Worm (Caenorhabditis elegans): ENCODE measurements around the gene valv-1.

valv-1 gene

ce11 chrIV:7487554-7488456, 42.7 kb upstream of the valv-1 start, which contains the start of the genes his-60 and his-59 (continued):
- TF ChIP-seq nhr-25 (tag; optimal IDR thresholded peaks at IDR 0.05) (peak; percentile 90), ceh-16 (tag; optimal IDR thresholded peaks at IDR 0.05) (no peak)

- TF ChIP-seq ama-1 (optimal IDR thresholded peaks at IDR 0.05) (no peak), nhr-237 (tag; optimal IDR thresholded peaks at IDR 0.05) (no peak), ceh-9 (tag; optimal IDR thresholded peaks at IDR 0.05) (no peak), tbx-2 (tag; optimal IDR thresholded peaks at IDR 0.05) (no peak), jun-1 (tag; optimal IDR thresholded peaks at IDR 0.05) (peak; percentile 43), mdl-1 (tag; optimal IDR thresholded peaks at IDR 0.05) (no peak), lsy-12 (tag; optimal IDR thresholded peaks at IDR 0.05) (peak; percentile 63), daf-12 (tag; optimal IDR thresholded peaks at IDR 0.05) (no peak), nhr-76 (tag; optimal IDR thresholded peaks at IDR 0.05) (no peak), nhr-23 (tag; optimal IDR thresholded peaks at IDR 0.05) (no peak), aly-2 (tag; optimal IDR thresholded peaks at IDR 0.05) (no peak), skn-1 (tag; optimal IDR thresholded peaks at IDR 0.05) (no peak), fkh-10 (GFP tag; optimal IDR thresholded peaks at IDR 0.05) (no peak), unc-62 (GFP tag; optimal IDR thresholded peaks at IDR 0.05) (no peak), mml-1 (tag; optimal IDR thresholded peaks at IDR 0.05) (no peak), snpc-4 (tag; optimal IDR thresholded peaks at IDR 0.05) (peak; percentile 82), ceh-16 (tag; optimal IDR thresholded peaks at IDR 0.05) (no peak), sea-2 (GFP tag; optimal IDR thresholded peaks at IDR 0.05) (no peak), lin-39 (tag; optimal IDR thresholded peaks at IDR 0.05) (no peak), nhr-11 (tag; optimal IDR thresholded peaks at IDR 0.05) (no peak), ceh-82 (tag; optimal IDR thresholded peaks at IDR 0.05) (no peak), egl-5 (tag; optimal IDR thresholded peaks at IDR 0.05) (no peak), elt-3 (tag; optimal IDR thresholded peaks at IDR 0.05) (no peak), nhr-43 (tag; optimal IDR thresholded peaks at IDR 0.05; ENCODE audit: poor library complexity, severe bottlenecking) (peak; percentile 18), nhr-25 (tag; optimal IDR thresholded peaks at IDR 0.05) (peak; percentile 85), fos-1 (tag; optimal IDR thresholded peaks at IDR 0.05) (no peak), nhr-67 (tag; optimal IDR thresholded peaks at IDR 0.05) (no peak), elt-2 (tag; optimal IDR thresholded peaks at IDR 0.05) (peak; percentile 83), lin-15B (tag; optimal IDR thresholded peaks at IDR 0.05) (peak; percentile 13), nhr-77 (tag; optimal IDR thresholded peaks at IDR 0.05) (no peak), R02D3.7 (tag; optimal IDR thresholded peaks at IDR 0.05) (no peak), ceh-28 (tag; optimal IDR thresholded peaks at IDR 0.05) (no peak), ZK546.5 (tag; optimal IDR thresholded peaks at IDR 0.05) (no peak), nfya-1 (tag; optimal IDR thresholded peaks at IDR 0.05; ENCODE audit: insufficient read depth) (peak; percentile 49), nhr-12 (tag; optimal IDR thresholded peaks at IDR 0.05) (no peak), pha-4 (tag; optimal IDR thresholded peaks at IDR 0.05) (peak; percentile 73), fkh-2 (tag; optimal IDR thresholded peaks at IDR 0.05) (no peak), ztf-11 (tag; optimal IDR thresholded peaks at IDR 0.05) (no peak), ztf-4 (tag; optimal IDR thresholded peaks at IDR 0.05) (no peak), eor-1 (tag; optimal IDR thresholded peaks at IDR 0.05) (no peak), hmg-11 (tag; optimal IDR thresholded peaks at IDR 0.05) (no peak), zag-1 (tag; optimal IDR thresholded peaks at IDR 0.05) (no peak), egl-27 (tag; optimal IDR thresholded peaks at IDR 0.05) (no peak), pqm-1 (tag; optimal IDR thresholded peaks at IDR 0.05) (peak; percentile 52), nhr-28 (tag; optimal IDR thresholded peaks at IDR 0.05) (no peak), elt-1 (tag; optimal IDR thresholded peaks at IDR 0.05) (peak; percentile 42), unc-39 (tag; optimal IDR thresholded peaks at IDR 0.05) (no peak)
These were observed 41.2 kb upstream of the valv-1 start, which contains the start of the genes his-61 and his-62 for ce11 chrIV:7486201-7486947. Gene his-61 (minus strand): TSS chrIV:7486217. Gene his-62 (plus strand): TSS chrIV:7486545.
